Worm (Caenorhabditis elegans): ENCODE results near the gene ZC443.2.

DNA sequence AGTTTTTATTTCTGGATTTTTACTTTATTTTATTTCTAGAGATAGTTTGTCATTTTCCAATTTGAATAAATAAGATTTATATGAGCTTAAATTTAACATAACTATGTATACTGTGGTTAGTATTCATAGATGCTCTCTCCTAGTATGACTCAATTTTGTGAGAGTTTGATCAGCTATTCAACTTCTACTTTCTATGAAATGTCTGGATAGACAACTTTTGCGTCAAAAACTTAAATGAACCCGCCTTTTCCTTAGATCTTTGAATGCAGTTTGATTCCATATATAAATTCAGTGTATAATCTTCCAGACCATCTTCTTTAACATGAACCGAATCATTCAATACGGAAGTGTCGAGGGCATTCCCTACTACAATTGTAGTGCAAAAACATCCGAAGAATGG, 42.0 kb downstream of the ZC443.2 start, which contains the start of gene srt-43:
- TF ChIP-seq nhr-28 (tag; optimal IDR thresholded peaks at IDR 0.05) (no peak), ceh-63 (GFP tag; optimal IDR thresholded peaks at IDR 0.05) (no peak), unc-62 (GFP tag; optimal IDR thresholded peaks at IDR 0.05) (no peak)

Data from whole organism, L1 larva.